Worm (Caenorhabditis elegans) whole organism, young adult: Measurements from ENCODE around the gene nhx-3.

Source experiments
- ama-1 ChIP-seq, 3 experiments: fragments of 150-350 bp in 1 of 3; sonication (generic microtip) in 2 of 3; optimal IDR thresholded peaks; 2 replicates each; lab custom pipeline; 2014 to 2018; ENCODE audit warnings: missing biosample characterization in 2 of 3, missing genetic modification characterization in 2 of 3, missing genetic modification reagents in 2 of 3
- aptf-3 ChIP-seq: fragments of 200-800 bp; sonication (Bioruptor generic); IDR thresholded peaks from 2 replicates; pipeline ENCODE4 v1.3.6; 2022; ENCODE audit warnings: missing genetic modification characterization, missing compliant biosample characterization
- cebp-1 ChIP-seq, 2 experiments: fragments of 200-800 bp in 1 of 2; sonication (Bioruptor generic) in 1 of 2; sonication (generic microtip) in 1 of 2; IDR thresholded peaks in 1 of 2; optimal IDR thresholded peaks in 1 of 2; 2 replicates each; pipeline versions ENCODE4 v1.3.6 to Lab custom; 2017 to 2022; ENCODE audit warnings: missing compliant biosample characterization in 2 of 2, missing genetic modification characterization in 2 of 2, mild to moderate bottlenecking in 1 of 2, missing genetic modification reagents in 1 of 2, moderate library complexity in 1 of 2
- ceh-27 ChIP-seq: fragments of 200-800 bp; sonication (Bioruptor generic); optimal IDR thresholded peaks from 2 replicates; lab custom pipeline; 2018; ENCODE audit warnings: mild to moderate bottlenecking, missing genetic modification characterization, moderate library complexity, missing compliant biosample characterization
- ceh-58 ChIP-seq: fragments of 200-800 bp; sonication (Bioruptor generic); IDR thresholded peaks from 2 replicates; pipeline ENCODE4 v1.3.6; 2022; ENCODE audit warnings: missing genetic modification characterization, missing compliant biosample characterization
- dpl-1 ChIP-seq: fragments of 150-350 bp; optimal IDR thresholded peaks from 2 replicates; lab custom pipeline; 2014; ENCODE audit warnings: missing biosample characterization, missing genetic modification reagents, missing genetic modification characterization
- egl-44 ChIP-seq: fragments of 200-800 bp; sonication (Bioruptor generic); IDR thresholded peaks from 2 replicates; pipeline ENCODE4 v1.3.6; 2022; ENCODE audit warnings: missing genetic modification reagents, missing genetic modification characterization, missing compliant biosample characterization
- let-607 ChIP-seq, 2 experiments: fragments of 200-800 bp in 1 of 2; sonication (Bioruptor generic) in 1 of 2; sonication (generic microtip) in 1 of 2; optimal IDR thresholded peaks; 2 replicates each; lab custom pipeline; 2016 to 2018; ENCODE audit warnings: mild to moderate bottlenecking in 2 of 2, missing compliant biosample characterization in 2 of 2, missing genetic modification characterization in 2 of 2, moderate library complexity in 2 of 2, missing genotype in 1 of 2
- mxl-1 ChIP-seq: sonication (generic microtip); optimal IDR thresholded peaks from 2 replicates; lab custom pipeline; 2016; ENCODE audit warnings: missing genetic modification characterization, missing compliant biosample characterization
- pha-4 ChIP-seq: fragments of 150-350 bp; sonication (generic microtip); optimal IDR thresholded peaks from 2 replicates; lab custom pipeline; 2014; ENCODE audit warnings: missing biosample characterization, missing genetic modification reagents, missing genetic modification characterization
- sea-2 ChIP-seq: fragments of 200-800 bp; sonication (Bioruptor generic); IDR thresholded peaks from 2 replicates; pipeline ENCODE4 v1.3.6; 2022; ENCODE audit warnings: missing genetic modification characterization, missing compliant biosample characterization
- snpc-4 ChIP-seq, 5 experiments: fragments of 150-350 bp in 1 of 5; sonication (generic microtip) in 4 of 5; optimal IDR thresholded peaks; 2 replicates each; lab custom pipeline; 2014 to 2018; ENCODE audit warnings: missing genetic modification characterization in 5 of 5, missing biosample characterization in 3 of 5, antibody characterized with exemption in 2 of 5, mild to moderate bottlenecking in 2 of 5, missing compliant biosample characterization in 2 of 5, missing genotype in 2 of 5, moderate library complexity in 2 of 5, missing genetic modification reagents in 1 of 5
- somi-1 ChIP-seq: fragments of 200-800 bp; sonication (Bioruptor generic); optimal IDR thresholded peaks from 2 replicates; lab custom pipeline; 2018; ENCODE audit warnings: mild to moderate bottlenecking, missing genetic modification characterization, missing compliant biosample characterization
- tlf-1 ChIP-seq: fragments of 200-800 bp; sonication (Bioruptor generic); optimal IDR thresholded peaks from 2 replicates; lab custom pipeline; 2018; ENCODE audit warnings: mild to moderate bottlenecking, missing genetic modification characterization, missing compliant biosample characterization

DNA sequence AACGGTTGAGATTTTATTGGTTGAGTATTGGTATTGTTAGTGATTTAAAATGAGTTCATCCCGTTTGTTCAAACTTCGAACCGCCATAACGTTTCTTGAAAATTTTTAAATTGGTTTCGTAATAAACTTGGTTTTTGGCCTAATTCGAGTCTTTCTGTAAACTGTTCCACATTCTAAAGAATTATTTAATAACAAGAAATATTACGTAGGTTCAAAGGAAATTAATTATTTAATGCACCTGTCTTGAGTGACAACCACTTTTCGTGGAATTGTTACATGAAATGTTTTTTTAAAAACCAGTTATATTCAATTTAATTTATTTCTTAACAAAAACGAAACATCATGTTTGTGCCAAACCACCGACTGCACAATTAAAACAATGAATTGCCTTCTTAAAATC is 44.1 kb downstream of the nhx-3 start:
- TF ChIP-seq mxl-1 (tag; lab: Kevin White, UChicago) = no peak
- TF ChIP-seq dpl-1 (GFP tag; lab: Kevin White, UChicago) = no peak
- no peak for TF ChIP-seq let-607 (tag; optimal IDR thresholded peaks at IDR 0.05; lab: Kevin White, UChicago)
- no peak for TF ChIP-seq ceh-58 (GFP tag; lab: Robert Waterston, UW)
- TF ChIP-seq aptf-3 (GFP tag; lab: Robert Waterston, UW) = no peak
- no peak for TF ChIP-seq somi-1 (GFP tag; lab: Kevin White, UChicago)
- no peak for TF ChIP-seq cebp-1 (GFP tag; IDR thresholded peaks at IDR 0.05; lab: Robert Waterston, UW)
- TF ChIP-seq cebp-1 (tag; optimal IDR thresholded peaks at IDR 0.05; lab: Kevin White, UChicago) = no peak
- no peak for TF ChIP-seq ama-1 (optimal IDR thresholded peaks at IDR 0.05; lab: Kevin White, UChicago)
- no peak for TF ChIP-seq ama-1 (GFP tag; optimal IDR thresholded peaks at IDR 0.05; lab: Kevin White, UChicago)
- TF ChIP-seq tlf-1 (GFP tag; lab: Kevin White, UChicago) = no peak
- TF ChIP-seq sea-2 (GFP tag; lab: Robert Waterston, UW) = no peak
- TF ChIP-seq egl-44 (GFP tag; lab: Robert Waterston, UW) = no peak
- TF ChIP-seq snpc-4 (GFP tag; optimal IDR thresholded peaks at IDR 0.05; lab: Kevin White, UChicago) = no peak
- TF ChIP-seq snpc-4 (tag; optimal IDR thresholded peaks at IDR 0.05; lab: Kevin White, UChicago) = no peak
- TF ChIP-seq pha-4 (tag; lab: Kevin White, UChicago) = no peak
- no peak for TF ChIP-seq ceh-27 (GFP tag; lab: Kevin White, UChicago)
